Worm (Caenorhabditis elegans): Measurements from ENCODE around the gene W09G12.7.

DNA sequence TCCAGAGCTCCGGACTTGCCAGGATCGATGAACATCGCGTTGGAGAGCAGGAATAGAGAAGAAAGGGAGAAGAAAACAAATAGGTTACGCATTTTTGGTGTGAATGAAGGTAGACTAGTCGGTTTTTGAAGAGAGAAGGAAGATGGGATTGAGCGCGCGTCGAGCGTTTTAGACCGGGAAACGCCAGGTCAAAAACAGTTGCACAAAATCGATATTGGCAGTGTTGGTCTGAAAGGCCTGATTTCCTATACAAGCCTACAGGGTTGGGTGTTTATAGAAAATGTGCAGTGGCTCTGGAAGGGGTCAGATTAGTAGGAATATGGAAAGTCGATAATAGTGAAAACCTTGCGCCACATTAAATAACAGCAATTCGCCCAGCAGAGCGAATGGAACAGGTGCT lies 24.0 kb upstream of the W09G12.7 start, which contains the start of gene dsl-2:
- TF ChIP-seq him-1 (tag; optimal IDR thresholded peaks at IDR 0.05) (no peak), dao-5 (tag; optimal IDR thresholded peaks at IDR 0.05) (no peak)

Data from whole organism, L4/young adult.